Worm (Caenorhabditis elegans) whole organism, early embryonic: ENCODE data around the gene lsm-5.

Source experiments
- B0310.2 ChIP-seq: sonication (generic microtip); optimal IDR thresholded peaks from 2 replicates; lab custom pipeline; 2016; ENCODE audit warnings: mild to moderate bottlenecking, missing genetic modification characterization, missing compliant biosample characterization
- F13C5.2 ChIP-seq: sonication (generic microtip); optimal IDR thresholded peaks from 2 replicates; lab custom pipeline; 2017; ENCODE audit warnings: mild to moderate bottlenecking, missing genetic modification characterization, inconsistent platforms, missing compliant biosample characterization
- aly-1 ChIP-seq: sonication (generic microtip); optimal IDR thresholded peaks from 2 replicates; lab custom pipeline; 2016; ENCODE audit warnings: missing genetic modification characterization, missing compliant biosample characterization
- ama-1 ChIP-seq: fragments of 150-350 bp; optimal IDR thresholded peaks from 2 replicates; lab custom pipeline; 2014
- ceh-13 ChIP-seq: fragments of 200-800 bp; sonication (Bioruptor generic); optimal IDR thresholded peaks from 2 replicates; lab custom pipeline; 2018; ENCODE audit warnings: mild to moderate bottlenecking, missing genetic modification characterization, missing compliant biosample characterization
- ceh-36 ChIP-seq: sonication (generic microtip); optimal IDR thresholded peaks from 2 replicates; lab custom pipeline; 2016; ENCODE audit warnings: missing genetic modification characterization, inconsistent platforms, missing compliant biosample characterization
- ets-7 ChIP-seq: sonication (generic microtip); optimal IDR thresholded peaks from 2 replicates; lab custom pipeline; 2016; ENCODE audit warnings: missing genotype, missing genetic modification characterization, missing compliant biosample characterization
- flt-1 ChIP-seq: fragments of 200-800 bp; sonication (Bioruptor generic); IDR thresholded peaks from 2 replicates; pipeline ENCODE4 v1.3.6; 2022; ENCODE audit warnings: missing genetic modification characterization, missing compliant biosample characterization
- hmbx-1 ChIP-seq: sonication (generic microtip); optimal IDR thresholded peaks from 2 replicates; lab custom pipeline; 2016; ENCODE audit warnings: mild to moderate bottlenecking, missing genetic modification characterization, missing compliant biosample characterization
- hmg-4 ChIP-seq: fragments of 200-800 bp; sonication (Bioruptor generic); optimal IDR thresholded peaks from 2 replicates; lab custom pipeline; 2018; ENCODE audit warnings: mild to moderate bottlenecking, missing genetic modification characterization, missing compliant biosample characterization
- hnd-1 ChIP-seq: sonication (generic microtip); optimal IDR thresholded peaks from 2 replicates; lab custom pipeline; 2016; ENCODE audit warnings: missing genetic modification characterization, missing compliant biosample characterization
- pes-1 ChIP-seq: fragments of 200-800 bp; sonication (Bioruptor generic); IDR thresholded peaks from 2 replicates; pipeline ENCODE4 v1.3.6; 2022; ENCODE audit warnings: missing genetic modification reagents, missing genetic modification characterization, missing compliant biosample characterization
- scrt-1 ChIP-seq: fragments of 200-800 bp; sonication (Bioruptor generic); IDR thresholded peaks from 2 replicates; pipeline ENCODE4 v1.3.6; 2022; ENCODE audit warnings: missing genetic modification characterization, missing compliant biosample characterization
- sea-1 ChIP-seq: fragments of 200-800 bp; sonication (Bioruptor generic); conservative IDR thresholded peaks from 2 replicates; pipeline ENCODE4 v1.3.6; 2022; ENCODE audit warnings: missing genetic modification characterization, missing compliant biosample characterization
- tbx-11 ChIP-seq: fragments of 200-800 bp; sonication (Bioruptor generic); IDR thresholded peaks from 2 replicates; pipeline ENCODE4 v1.3.6; 2022; ENCODE audit warnings: missing genetic modification characterization, missing compliant biosample characterization
- tbx-37 ChIP-seq: fragments of 200-800 bp; sonication (Bioruptor generic); conservative IDR thresholded peaks from 2 replicates; pipeline ENCODE4 v1.3.6; 2022; ENCODE audit warnings: missing genetic modification reagents, missing genetic modification characterization, missing compliant biosample characterization
- tra-4 ChIP-seq: sonication (generic microtip); optimal IDR thresholded peaks from 2 replicates; lab custom pipeline; 2017; ENCODE audit warnings: missing genetic modification characterization, missing compliant biosample characterization

Gene lsm-5

DNA sequence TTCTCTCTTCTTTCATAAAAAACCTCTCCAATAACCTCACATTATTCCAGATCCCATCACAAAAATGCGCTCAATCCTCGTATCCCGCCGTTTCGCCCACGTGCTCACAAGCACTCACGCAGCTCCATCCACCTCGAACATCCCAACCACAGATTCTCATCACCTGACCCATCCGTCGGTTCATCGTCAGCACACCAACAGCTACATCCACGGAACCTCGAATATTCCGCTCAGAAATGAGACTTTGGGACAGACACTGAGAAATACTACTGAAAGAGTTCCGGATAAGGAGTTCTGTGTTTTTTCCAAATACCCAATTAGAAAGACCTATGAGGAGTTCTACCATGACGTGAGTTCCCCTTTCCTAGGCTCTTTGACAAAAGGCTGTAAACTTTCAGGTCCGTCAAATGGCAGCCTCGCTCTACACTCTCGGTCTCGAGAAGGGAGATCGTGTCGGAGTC, 2.8 kb upstream of the lsm-5 start, which contains the start of gene acs-2:
acs-2 (plus strand) TSS at position 51 of the 461 bp plus-strand sequence.
- TF ChIP-seq aly-1 (tag; lab: Kevin White, UChicago) = no peak
- no peak for TF ChIP-seq pes-1 (GFP tag; lab: Robert Waterston, UW)
- TF ChIP-seq ets-7 (tag; lab: Kevin White, UChicago) = no peak

DNA sequence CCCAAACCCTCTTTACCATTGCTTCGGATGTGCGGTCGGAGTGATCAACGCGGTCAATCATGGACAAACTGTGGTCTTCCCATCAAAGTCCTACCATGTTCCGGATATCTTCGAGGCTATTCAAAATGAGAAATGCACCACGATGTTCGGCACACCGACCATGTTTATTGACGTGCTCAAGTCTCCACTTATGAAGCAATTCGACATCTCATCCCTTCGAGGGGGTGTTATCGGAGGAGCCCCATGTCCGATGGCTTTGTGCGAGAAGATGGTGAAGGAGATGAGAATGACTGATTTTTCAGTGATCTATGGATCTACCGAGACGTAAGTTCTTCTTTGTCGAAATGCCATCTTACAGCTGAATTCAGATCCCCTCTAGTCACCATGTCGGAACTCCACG, 1.8 kb upstream of the lsm-5 start:
- TF ChIP-seq hmg-4 (GFP tag; lab: Kevin White, UChicago) = no peak
- no peak for TF ChIP-seq sea-1 (GFP tag; lab: Robert Waterston, UW)
- TF ChIP-seq tbx-37 (GFP tag; lab: Robert Waterston, UW) = no peak
- no peak for TF ChIP-seq hnd-1 (tag; lab: Kevin White, UChicago)
- no peak for TF ChIP-seq flt-1 (GFP tag; lab: Robert Waterston, UW)
- TF ChIP-seq hmbx-1 = no peak
- TF ChIP-seq pes-1 (GFP tag; lab: Robert Waterston, UW) = no peak
- no peak for TF ChIP-seq F13C5.2 (tag; lab: Kevin White, UChicago)
- no peak for TF ChIP-seq scrt-1 (GFP tag; lab: Robert Waterston, UW)

DNA sequence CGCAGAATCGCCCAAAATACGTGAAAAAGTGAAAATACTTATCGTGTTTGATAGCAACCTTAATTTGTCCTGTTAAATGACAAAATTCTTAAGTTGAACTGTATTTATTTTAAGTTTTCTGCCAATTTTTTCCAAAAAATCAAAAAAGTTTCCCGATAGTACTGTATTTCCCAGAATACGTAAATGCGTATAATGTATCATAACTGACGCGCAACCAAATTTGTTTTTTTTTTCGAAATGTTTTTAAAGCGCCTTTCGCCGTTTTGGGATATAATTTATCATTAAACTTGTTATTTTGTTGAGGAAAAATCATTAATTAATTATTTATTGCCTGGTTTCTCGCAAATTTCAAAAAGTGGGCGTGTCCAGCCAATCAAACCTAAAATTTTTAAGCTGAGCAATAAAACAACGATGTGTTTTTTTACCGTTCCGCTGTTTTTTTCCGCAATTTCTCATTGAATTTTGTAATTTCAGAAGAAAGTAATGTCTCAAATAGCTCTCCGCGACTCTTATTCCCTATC, 886 bp downstream of the lsm-5 start, which contains the start of gene fbxa-95:
fbxa-95 (plus strand) TSS at position 471 of the 521 bp plus-strand sequence.
- TF ChIP-seq ceh-36 (no peak), scrt-1 (GFP tag; lab: Robert Waterston, UW) (no peak), ceh-13 (GFP tag; lab: Kevin White, UChicago) (no peak)

DNA sequence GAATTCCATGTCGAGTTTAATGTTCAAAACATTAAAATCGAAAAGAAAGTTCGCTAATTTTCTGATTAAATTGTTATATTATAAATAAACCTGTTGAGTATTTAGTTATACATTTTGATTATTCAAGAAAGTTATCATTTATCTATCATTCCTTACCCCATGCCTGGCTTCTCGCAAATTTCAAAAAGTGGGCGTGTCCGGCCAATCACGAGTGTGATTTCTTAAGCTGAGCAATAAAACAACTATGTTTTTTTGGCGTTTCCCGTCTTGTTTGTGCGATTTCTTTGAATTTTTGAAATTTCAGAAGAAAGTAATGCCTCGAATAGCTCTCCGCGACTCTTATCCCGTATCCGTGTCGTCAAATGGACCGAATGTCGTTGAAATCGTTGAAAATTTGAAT, 2.4 kb downstream of the lsm-5 start, which contains the start of gene fbxa-94:
fbxa-94 (plus strand) TSS at position 301 of the 400 bp plus-strand sequence.
- TF ChIP-seq tra-4 (no peak), F13C5.2 (tag; lab: Kevin White, UChicago) (no peak), hmbx-1 (no peak), sea-1 (GFP tag; lab: Robert Waterston, UW) (no peak), ceh-13 (GFP tag; lab: Kevin White, UChicago) (no peak), aly-1 (tag; lab: Kevin White, UChicago) (no peak), ama-1 (lab: Kevin White, UChicago) (no peak), tbx-37 (GFP tag; lab: Robert Waterston, UW) (no peak), hnd-1 (tag; lab: Kevin White, UChicago) (no peak), tbx-11 (GFP tag; lab: Robert Waterston, UW) (no peak), B0310.2 (tag; lab: Kevin White, UChicago) (no peak), hmg-4 (GFP tag; lab: Kevin White, UChicago) (no peak)

DNA sequence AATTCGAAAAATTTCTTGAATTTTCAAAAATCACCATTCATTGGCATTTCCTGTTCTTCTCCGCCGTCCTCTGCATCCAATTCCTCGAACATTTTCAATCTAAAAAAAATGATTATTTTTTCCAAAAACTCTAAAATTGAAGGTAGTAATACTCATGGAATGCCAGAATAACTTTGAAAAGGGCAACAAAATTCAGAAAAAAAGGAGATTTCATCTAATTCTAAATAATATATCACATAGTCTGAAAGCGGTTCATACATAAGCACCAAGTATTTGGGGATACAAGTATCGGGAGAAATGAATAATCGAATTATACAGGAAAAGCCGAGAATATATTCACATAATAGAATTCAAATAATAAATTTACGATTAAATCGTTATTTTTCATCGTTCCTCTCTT, 5.1 kb downstream of the lsm-5 start, which contains the start of gene mdt-28:
mdt-28 (minus strand) TSS at position 101 of the 400 bp plus-strand sequence.
- TF ChIP-seq aly-1 (tag; lab: Kevin White, UChicago) (no peak), tbx-11 (GFP tag; lab: Robert Waterston, UW) (no peak), hmg-4 (GFP tag; lab: Kevin White, UChicago) (no peak), tra-4 (no peak), B0310.2 (tag; lab: Kevin White, UChicago) (no peak), hmbx-1 (no peak)

DNA sequence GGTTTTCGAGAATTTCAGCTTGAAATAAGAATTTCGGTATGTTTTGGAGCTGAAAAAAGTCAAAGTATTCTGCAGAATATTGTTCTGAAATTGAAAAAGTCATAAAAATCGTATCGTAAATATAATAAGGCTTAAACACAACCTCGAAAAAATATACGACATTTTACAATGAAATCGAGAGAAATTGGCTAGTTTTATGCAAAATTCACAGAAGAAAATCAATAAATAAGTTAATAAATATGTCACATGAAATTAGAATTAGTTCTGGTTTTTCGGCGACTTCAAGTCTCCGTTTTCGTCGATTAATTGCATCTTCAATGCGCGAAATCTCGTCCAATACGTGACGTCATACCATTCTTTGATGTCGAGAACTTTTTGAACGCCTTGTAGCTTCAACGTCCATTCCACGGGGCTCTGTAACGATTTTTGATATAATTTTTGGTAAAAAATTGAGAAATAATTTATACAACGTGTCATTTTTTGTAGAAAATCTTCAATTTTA, 7.3 kb downstream of the lsm-5 start, which contains the start of gene atx-3:
atx-3 (minus strand) TSS at position 51 of the 502 bp plus-strand sequence.
- TF ChIP-seq tbx-37 (GFP tag; lab: Robert Waterston, UW) (no peak), scrt-1 (GFP tag; lab: Robert Waterston, UW) (no peak), ama-1 (lab: Kevin White, UChicago) (no peak), B0310.2 (tag; lab: Kevin White, UChicago) (no peak), ceh-13 (GFP tag; lab: Kevin White, UChicago) (no peak)

DNA sequence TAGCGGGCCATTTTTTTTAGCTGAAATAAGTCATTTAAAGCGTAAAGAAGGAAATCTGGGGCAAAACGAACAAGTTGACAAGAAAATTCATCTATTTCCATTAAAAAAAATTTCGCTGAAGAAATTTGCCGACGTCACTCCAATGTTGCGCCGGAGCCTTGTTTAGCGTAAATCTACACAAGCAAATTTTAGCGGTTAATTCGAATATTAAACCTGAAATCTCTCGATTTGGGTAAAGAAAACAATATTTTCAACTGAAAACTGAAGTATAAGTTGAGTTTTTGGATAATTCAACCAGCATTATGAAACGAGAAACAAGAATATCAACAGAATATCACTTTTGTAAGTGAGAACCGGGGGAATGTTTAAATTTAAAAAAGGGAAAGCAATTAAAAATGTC, 8.2 kb downstream of the lsm-5 start, which contains the start of gene F28F8.9:
F28F8.9 (minus strand) TSS at position 288 of the 400 bp plus-strand sequence.
- TF ChIP-seq aly-1 (tag; lab: Kevin White, UChicago) (no peak), hmbx-1 (no peak), hnd-1 (tag; lab: Kevin White, UChicago) (no peak), ama-1 (lab: Kevin White, UChicago) (no peak), tra-4 (no peak), hmg-4 (GFP tag; lab: Kevin White, UChicago) (no peak), scrt-1 (GFP tag; lab: Robert Waterston, UW) (no peak), ceh-13 (GFP tag; lab: Kevin White, UChicago) (no peak), ets-7 (tag; lab: Kevin White, UChicago) (no peak)

DNA sequence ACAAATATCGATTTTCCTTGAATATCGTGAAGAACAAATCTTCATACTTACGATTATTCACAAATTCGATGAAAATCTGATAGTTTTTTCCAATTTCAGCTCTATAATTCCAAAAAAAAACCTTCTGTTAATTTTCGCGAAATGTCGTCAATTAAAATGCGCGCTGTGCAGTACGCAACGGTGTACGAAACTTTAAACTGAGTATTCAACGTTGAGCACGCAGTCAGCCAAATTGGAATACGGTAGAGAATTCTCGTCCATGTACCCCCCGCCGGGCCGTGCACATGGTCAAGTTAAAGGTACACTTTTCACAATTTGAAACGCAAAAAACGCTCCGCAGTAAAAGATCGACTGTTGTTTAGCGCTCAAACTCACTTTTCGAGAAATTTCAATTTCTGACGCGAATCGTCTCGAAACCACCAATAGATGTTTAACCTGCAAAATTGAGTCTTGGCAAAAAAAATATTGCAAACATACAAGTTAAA, 20.0 kb downstream of the lsm-5 start, which contains the start of gene F28F8.7:
F28F8.7 (minus strand) TSS at position 435 of the 485 bp plus-strand sequence.
- TF ChIP-seq tbx-11 (GFP tag; lab: Robert Waterston, UW) (0 out of 2 replicates have a peak, but pooled peaks have one; percentile 39), scrt-1 (GFP tag; lab: Robert Waterston, UW) (0 out of 2 replicates have a peak, but pooled peaks have one; percentile 41)
